Worm (Caenorhabditis elegans) whole organism, L4 larva: Measurements from ENCODE around the gene gcp-2.1.

Source experiments
- D1046.2 ChIP-seq: fragments of 200-800 bp; sonication (Bioruptor generic); IDR thresholded peaks from 2 replicates; pipeline ENCODE4 v1.3.6; 2022; ENCODE audit warnings: missing genetic modification characterization, missing compliant biosample characterization
- F10B5.3 ChIP-seq: sonication (generic microtip); optimal IDR thresholded peaks from 2 replicates; lab custom pipeline; 2016; ENCODE audit warnings: mild to moderate bottlenecking, missing genetic modification characterization, missing compliant biosample characterization
- T20F7.1 ChIP-seq: fragments of 200-800 bp; sonication (Bioruptor generic); optimal IDR thresholded peaks from 2 replicates; lab custom pipeline; 2018; ENCODE audit warnings: mild to moderate bottlenecking, missing genetic modification characterization, missing compliant biosample characterization
- Y48G9A.11 ChIP-seq: fragments of 200-800 bp; sonication (Bioruptor generic); IDR thresholded peaks from 2 replicates; pipeline ENCODE4 v1.3.6; 2022; ENCODE audit warnings: missing genetic modification reagents, missing genetic modification characterization, missing compliant biosample characterization
- ZK337.2 ChIP-seq: fragments of 200-800 bp; sonication (Bioruptor generic); IDR thresholded peaks from 2 replicates; pipeline ENCODE4 v1.3.6; 2022; ENCODE audit warnings: missing genetic modification reagents, missing genetic modification characterization, missing compliant biosample characterization
- ZK546.5 ChIP-seq, 2 experiments: sonication (generic microtip); optimal IDR thresholded peaks; 2 replicates each; lab custom pipeline; 2017; ENCODE audit warnings: missing biosample characterization in 2 of 2, missing genetic modification characterization in 2 of 2
- ceh-28 ChIP-seq: fragments of 150-350 bp; optimal IDR thresholded peaks from 2 replicates; lab custom pipeline; 2014; ENCODE audit warnings: missing biosample characterization, missing genetic modification reagents, missing genetic modification characterization
- ceh-32 ChIP-seq: sonication (generic microtip); optimal IDR thresholded peaks from 2 replicates; lab custom pipeline; 2016; ENCODE audit warnings: mild to moderate bottlenecking, missing genetic modification characterization, missing compliant biosample characterization; ENCODE audit not compliant: poor library complexity
- ceh-44 ChIP-seq: fragments of 200-800 bp; sonication (Bioruptor generic); IDR thresholded peaks from 2 replicates; pipeline ENCODE4 v1.3.6; 2022; ENCODE audit warnings: missing genetic modification reagents, missing genetic modification characterization, missing compliant biosample characterization
- cey-2 ChIP-seq: sonication (generic microtip); optimal IDR thresholded peaks from 3 replicates; lab custom pipeline; 2017; ENCODE audit warnings: missing genetic modification characterization, mild to moderate bottlenecking, missing compliant biosample characterization, antibody characterized with exemption, borderline replicate concordance; ENCODE audit not compliant: insufficient read depth
- ctbp-1 ChIP-seq: fragments of 200-800 bp; sonication (Bioruptor generic); IDR thresholded peaks from 2 replicates; pipeline ENCODE4 v1.3.6; 2022; ENCODE audit warnings: missing genetic modification reagents, missing genetic modification characterization, missing compliant biosample characterization
- daf-16 ChIP-seq, 3 experiments: sonication (generic microtip); optimal IDR thresholded peaks; 2 replicates each; lab custom pipeline; 2016 to 2017; ENCODE audit warnings: missing genetic modification characterization in 3 of 3, missing genetic modification reagents in 3 of 3, mild to moderate bottlenecking in 2 of 3, missing compliant biosample characterization in 2 of 3, missing biosample characterization in 1 of 3, moderate library complexity in 1 of 3
- dmd-9 ChIP-seq: fragments of 200-800 bp; sonication (Bioruptor generic); IDR thresholded peaks from 2 replicates; pipeline ENCODE4 v1.3.6; 2022; ENCODE audit warnings: missing genetic modification reagents, missing genetic modification characterization, missing compliant biosample characterization
- dpl-1 ChIP-seq: fragments of 150-350 bp; optimal IDR thresholded peaks from 2 replicates; lab custom pipeline; 2014; ENCODE audit warnings: missing biosample characterization, missing genetic modification reagents, missing genetic modification characterization
- duxl-1 ChIP-seq: sonication (generic microtip); optimal IDR thresholded peaks from 2 replicates; lab custom pipeline; 2016; ENCODE audit warnings: mild to moderate bottlenecking, missing genetic modification characterization, moderate library complexity, missing compliant biosample characterization; ENCODE audit not compliant: poor library complexity
- dve-1 ChIP-seq: sonication (generic microtip); optimal IDR thresholded peaks from 2 replicates; lab custom pipeline; 2017; ENCODE audit warnings: antibody characterized with exemption, mild to moderate bottlenecking, missing genetic modification characterization, missing compliant biosample characterization; ENCODE audit not compliant: insufficient read depth
- egl-27 ChIP-seq: sonication (generic microtip); optimal IDR thresholded peaks from 3 replicates; lab custom pipeline; 2017; ENCODE audit warnings: missing biosample characterization, missing genetic modification reagents, missing genetic modification characterization
- egl-43 ChIP-seq: fragments of 200-800 bp; sonication (Bioruptor generic); IDR thresholded peaks from 2 replicates; pipeline ENCODE4 v1.3.6; 2022; ENCODE audit warnings: missing genetic modification reagents, missing genetic modification characterization, missing compliant biosample characterization
- fkh-10 ChIP-seq: fragments of 150-350 bp; optimal IDR thresholded peaks from 2 replicates; lab custom pipeline; 2014; ENCODE audit warnings: missing biosample characterization, missing genetic modification reagents, missing genetic modification characterization
- gei-8 ChIP-seq: fragments of 200-800 bp; sonication (Bioruptor generic); optimal IDR thresholded peaks from 2 replicates; lab custom pipeline; 2018; ENCODE audit warnings: mild to moderate bottlenecking, missing genetic modification characterization, missing compliant biosample characterization
- hif-1 ChIP-seq, 2 experiments: sonication (generic microtip); optimal IDR thresholded peaks; 2 replicates each; lab custom pipeline; 2016 to 2017; ENCODE audit warnings: missing compliant biosample characterization in 2 of 2, missing genetic modification characterization in 2 of 2, missing genetic modification reagents in 2 of 2, missing genotype in 2 of 2, mild to moderate bottlenecking in 1 of 2
- hlh-11 ChIP-seq: fragments of 200-800 bp; sonication (Bioruptor generic); optimal IDR thresholded peaks from 2 replicates; lab custom pipeline; 2018; ENCODE audit warnings: mild to moderate bottlenecking, missing genetic modification characterization, missing compliant biosample characterization
- hmg-1.1 ChIP-seq: fragments of 200-800 bp; sonication (Bioruptor generic); IDR thresholded peaks from 2 replicates; pipeline ENCODE4 v1.3.6; 2022; ENCODE audit warnings: missing genetic modification reagents, missing genetic modification characterization, missing compliant biosample characterization
- jun-1 ChIP-seq: fragments of 150-350 bp; optimal IDR thresholded peaks from 2 replicates; lab custom pipeline; 2014; ENCODE audit warnings: missing biosample characterization, missing genetic modification reagents, missing genetic modification characterization
- lin-13 ChIP-seq: fragments of 150-350 bp; optimal IDR thresholded peaks from 2 replicates; lab custom pipeline; 2014; ENCODE audit warnings: missing biosample characterization, missing genetic modification reagents, missing genetic modification characterization
- lsy-2 ChIP-seq, 2 experiments: fragments of 150-350 bp in 1 of 2; sonication (generic microtip) in 1 of 2; optimal IDR thresholded peaks; 2 replicates each; lab custom pipeline; 2014 to 2017; ENCODE audit warnings: missing biosample characterization in 2 of 2, missing genetic modification characterization in 2 of 2
- madf-5 ChIP-seq, 2 experiments: fragments of 200-800 bp; sonication (Bioruptor generic); IDR thresholded peaks; 2 replicates each; pipeline ENCODE4 v1.3.6; 2022; ENCODE audit warnings: missing compliant biosample characterization in 2 of 2, missing genetic modification characterization in 2 of 2
- mdl-1 ChIP-seq, 2 experiments: fragments of 150-350 bp in 1 of 2; sonication (generic microtip) in 1 of 2; optimal IDR thresholded peaks; 2 replicates each; lab custom pipeline; 2014 to 2017; ENCODE audit warnings: missing biosample characterization in 2 of 2, missing genetic modification characterization in 2 of 2
- mxl-2 ChIP-seq: fragments of 200-800 bp; sonication (Bioruptor generic); conservative IDR thresholded peaks from 2 replicates; pipeline ENCODE4 v1.3.6; 2022; ENCODE audit warnings: missing genetic modification reagents, missing genetic modification characterization, missing compliant biosample characterization
- nhr-102 ChIP-seq: sonication (generic microtip); optimal IDR thresholded peaks from 2 replicates; lab custom pipeline; 2016; ENCODE audit warnings: mild to moderate bottlenecking, missing genetic modification characterization, moderate library complexity, missing compliant biosample characterization
- nhr-111 ChIP-seq: fragments of 200-800 bp; sonication (Bioruptor generic); optimal IDR thresholded peaks from 2 replicates; lab custom pipeline; 2018; ENCODE audit warnings: mild to moderate bottlenecking, missing genetic modification characterization, missing compliant biosample characterization
- nhr-237 ChIP-seq: sonication (generic microtip); optimal IDR thresholded peaks from 2 replicates; lab custom pipeline; 2017; ENCODE audit warnings: missing biosample characterization, missing genetic modification characterization
- nhr-25 ChIP-seq: sonication (generic microtip); optimal IDR thresholded peaks from 2 replicates; lab custom pipeline; 2017; ENCODE audit warnings: missing genetic modification characterization, mild to moderate bottlenecking, missing compliant biosample characterization, antibody characterized with exemption, moderate library complexity, borderline replicate concordance; ENCODE audit not compliant: insufficient read depth
- nhr-41 ChIP-seq: fragments of 200-800 bp; sonication (Bioruptor generic); IDR thresholded peaks from 2 replicates; pipeline ENCODE4 v1.3.6; 2022; ENCODE audit warnings: missing genetic modification reagents, missing genetic modification characterization, missing compliant biosample characterization
- nhr-6 ChIP-seq: fragments of 150-350 bp; optimal IDR thresholded peaks from 2 replicates; lab custom pipeline; 2014; ENCODE audit warnings: missing biosample characterization, missing genetic modification characterization
- pqm-1 ChIP-seq: sonication (generic microtip); optimal IDR thresholded peaks from 2 replicates; lab custom pipeline; 2017; ENCODE audit warnings: missing biosample characterization, missing genetic modification characterization
- rbr-2 ChIP-seq: sonication (generic microtip); optimal IDR thresholded peaks from 2 replicates; lab custom pipeline; 2016; ENCODE audit warnings: missing genotype, missing genetic modification characterization, missing compliant biosample characterization
- sdz-12 ChIP-seq: fragments of 200-800 bp; sonication (Bioruptor generic); optimal IDR thresholded peaks from 2 replicates; lab custom pipeline; 2018; ENCODE audit warnings: mild to moderate bottlenecking, missing genetic modification characterization, missing compliant biosample characterization
- set-16 ChIP-seq: fragments of 200-800 bp; sonication (Bioruptor generic); IDR thresholded peaks from 2 replicates; pipeline ENCODE4 v1.3.6; 2022; ENCODE audit warnings: missing genetic modification reagents, missing genetic modification characterization, missing compliant biosample characterization
- skn-1 ChIP-seq: fragments of 150-350 bp; optimal IDR thresholded peaks from 2 replicates; lab custom pipeline; 2014; ENCODE audit warnings: missing biosample characterization, missing genetic modification characterization
- snpc-1.2 ChIP-seq: fragments of 200-800 bp; sonication (Bioruptor generic); IDR thresholded peaks from 2 replicates; pipeline ENCODE4 v1.3.6; 2022; ENCODE audit warnings: missing genetic modification reagents, missing genetic modification characterization, missing compliant biosample characterization
- spr-1 ChIP-seq: sonication (generic microtip); optimal IDR thresholded peaks from 2 replicates; lab custom pipeline; 2016; ENCODE audit warnings: mild to moderate bottlenecking, missing genetic modification characterization, missing compliant biosample characterization
- spr-3 ChIP-seq: fragments of 200-800 bp; sonication (Bioruptor generic); optimal IDR thresholded peaks from 2 replicates; lab custom pipeline; 2018; ENCODE audit warnings: mild to moderate bottlenecking, missing genetic modification characterization, missing compliant biosample characterization
- tag-97 ChIP-seq: fragments of 200-800 bp; sonication (Bioruptor generic); IDR thresholded peaks from 2 replicates; pipeline ENCODE4 v1.3.6; 2022; ENCODE audit warnings: missing genetic modification characterization, missing compliant biosample characterization
- tra-1 ChIP-seq: fragments of 200-800 bp; sonication (Bioruptor generic); IDR thresholded peaks from 2 replicates; pipeline ENCODE4 v1.3.6; 2022; ENCODE audit warnings: missing genetic modification reagents, missing genetic modification characterization, missing compliant biosample characterization
- unc-39 ChIP-seq: sonication (generic microtip); optimal IDR thresholded peaks from 2 replicates; lab custom pipeline; 2017; ENCODE audit warnings: missing biosample characterization, missing genetic modification characterization
- vab-7 ChIP-seq: fragments of 200-800 bp; sonication (Bioruptor generic); IDR thresholded peaks from 2 replicates; pipeline ENCODE4 v1.3.6; 2022; ENCODE audit warnings: missing genetic modification reagents, missing genetic modification characterization, missing compliant biosample characterization
- zag-1 ChIP-seq: fragments of 150-350 bp; optimal IDR thresholded peaks from 2 replicates; lab custom pipeline; 2014; ENCODE audit warnings: missing biosample characterization, missing genetic modification characterization
- zip-11 ChIP-seq: fragments of 200-800 bp; sonication (Bioruptor generic); IDR thresholded peaks from 2 replicates; pipeline ENCODE4 v1.3.6; 2022; ENCODE audit warnings: missing genetic modification characterization, missing compliant biosample characterization
- zip-2 ChIP-seq: fragments of 150-350 bp; optimal IDR thresholded peaks from 2 replicates; lab custom pipeline; 2014; ENCODE audit warnings: missing biosample characterization, missing genetic modification characterization

Gene gcp-2.1

ce11 chrX:325597-326161 is 24.0 kb downstream of the gcp-2.1 start, which contains the start of gene M02E1.1:
Gene M02E1.1, plus strand, starts transcription at chrX:326111.
- no peak for TF ChIP-seq egl-43 (GFP tag; lab: Robert Waterston, UW)
- no peak for TF ChIP-seq duxl-1 (tag; lab: Kevin White, UChicago)
- TF ChIP-seq ZK546.5 (tag; optimal IDR thresholded peaks at IDR 0.05; lab: Kevin White, UChicago): no peak
- TF ChIP-seq vab-7 (GFP tag; lab: Robert Waterston, UW): no peak
- peak in 1 of 2 experiments; percentile 47 for TF ChIP-seq lsy-2 (tag; optimal IDR thresholded peaks at IDR 0.05; lab: Kevin White, UChicago)
- TF ChIP-seq set-16 (GFP tag; lab: Robert Waterston, UW): no peak
- no peak for TF ChIP-seq zip-2 (tag; lab: Kevin White, UChicago)
- no peak for TF ChIP-seq tag-97 (GFP tag; lab: Robert Waterston, UW)
- no peak for TF ChIP-seq dve-1 (tag; lab: Kevin White, UChicago)
- TF ChIP-seq mxl-2 (GFP tag; lab: Robert Waterston, UW): no peak
- no peak for TF ChIP-seq rbr-2 (tag; lab: Kevin White, UChicago)
- TF ChIP-seq nhr-25 (tag; lab: Kevin White, UChicago): no peak
- peak; percentile 58 for TF ChIP-seq T20F7.1 (GFP tag; lab: Kevin White, UChicago)
- no peak for TF ChIP-seq spr-1 (tag; lab: Kevin White, UChicago)
- TF ChIP-seq fkh-10: no peak
- peak; percentile 36; the same call in 1 of the 2 replicates for TF ChIP-seq hmg-1.1 (GFP tag; lab: Robert Waterston, UW)
- TF ChIP-seq hif-1 (tag; optimal IDR thresholded peaks at IDR 0.05; lab: Kevin White, UChicago): peak in 1 of 2 experiments; percentile 98
- peak; percentile 36 for TF ChIP-seq hlh-11 (tag; lab: Kevin White, UChicago)
- no peak for TF ChIP-seq nhr-237 (tag; lab: Kevin White, UChicago)
- no peak for TF ChIP-seq ZK337.2 (GFP tag; lab: Robert Waterston, UW)
- no peak for TF ChIP-seq nhr-111 (GFP tag; lab: Kevin White, UChicago)
- no peak for TF ChIP-seq zip-11 (GFP tag; lab: Robert Waterston, UW)
- no peak for TF ChIP-seq Y48G9A.11 (GFP tag; lab: Robert Waterston, UW)
- TF ChIP-seq skn-1 (tag; lab: Kevin White, UChicago): no peak
- no peak for TF ChIP-seq F10B5.3 (tag; lab: Kevin White, UChicago)
- TF ChIP-seq D1046.2 (GFP tag; lab: Robert Waterston, UW): no peak
- no peak for TF ChIP-seq snpc-1.2
- no peak for TF ChIP-seq nhr-6
- no peak for TF ChIP-seq tra-1
- TF ChIP-seq madf-5 (GFP tag; IDR thresholded peaks at IDR 0.05; lab: Robert Waterston, UW): no peak
- TF ChIP-seq nhr-102 (tag; lab: Kevin White, UChicago): no peak
- no peak for TF ChIP-seq spr-3
- peak; percentile 64 for TF ChIP-seq ceh-28 (tag; lab: Kevin White, UChicago)
- TF ChIP-seq ctbp-1: no peak
- TF ChIP-seq unc-39 (tag; lab: Kevin White, UChicago): no peak
- TF ChIP-seq mdl-1 (tag; optimal IDR thresholded peaks at IDR 0.05; lab: Kevin White, UChicago): no peak
- TF ChIP-seq ceh-32 (tag; lab: Kevin White, UChicago): no peak
- no peak for TF ChIP-seq lin-13 (GFP tag; lab: Kevin White, UChicago)
- TF ChIP-seq dmd-9: no peak
- no peak for TF ChIP-seq cey-2 (tag; lab: Kevin White, UChicago)
- no peak for TF ChIP-seq zag-1 (tag; lab: Kevin White, UChicago)
- no peak for TF ChIP-seq sdz-12 (GFP tag; lab: Kevin White, UChicago)
- no peak for TF ChIP-seq gei-8 (GFP tag; lab: Kevin White, UChicago)
- no peak for TF ChIP-seq pqm-1 (tag; lab: Kevin White, UChicago)
- no peak for TF ChIP-seq egl-27 (tag; lab: Kevin White, UChicago)
- TF ChIP-seq dpl-1: peak; percentile 7
- no peak for TF ChIP-seq ceh-44 (GFP tag; lab: Robert Waterston, UW)
- no peak for TF ChIP-seq jun-1 (tag; lab: Kevin White, UChicago)
- no peak for TF ChIP-seq daf-16 (GFP tag; optimal IDR thresholded peaks at IDR 0.05; lab: Kevin White, UChicago)
- TF ChIP-seq daf-16 (tag; optimal IDR thresholded peaks at IDR 0.05; lab: Kevin White, UChicago): peak; percentile 19
- TF ChIP-seq nhr-41 (GFP tag; lab: Robert Waterston, UW): no peak
